Fruit fly (Drosophila melanogaster) Kc167 (cell line): Measurements from ENCODE around the gene CG45072.

Source experiments
- Myc ChIP-seq: fragments of >200 bp; optimal IDR thresholded peaks from 2 replicates; lab custom pipeline; 2017; ENCODE audit warnings: missing external identifiers
- Sin3A ChIP-seq: fragments of >200 bp; optimal IDR thresholded peaks from 2 replicates; lab custom pipeline; 2018; ENCODE audit warnings: missing external identifiers
- h ChIP-seq: fragments of >200 bp; optimal IDR thresholded peaks from 3 replicates; lab custom pipeline; 2018; ENCODE audit warnings: missing external identifiers
- insv ChIP-seq: fragments of >200 bp; optimal IDR thresholded peaks from 3 replicates; lab custom pipeline; 2018; ENCODE audit warnings: missing external identifiers
- psq ChIP-seq: fragments of >200 bp; optimal IDR thresholded peaks from 2 replicates; lab custom pipeline; 2017; ENCODE audit warnings: missing external identifiers
- ttk ChIP-seq: sonication (Bioruptor generic); optimal IDR thresholded peaks from 2 replicates; lab custom pipeline; 2017; ENCODE audit warnings: missing external identifiers

DNA sequence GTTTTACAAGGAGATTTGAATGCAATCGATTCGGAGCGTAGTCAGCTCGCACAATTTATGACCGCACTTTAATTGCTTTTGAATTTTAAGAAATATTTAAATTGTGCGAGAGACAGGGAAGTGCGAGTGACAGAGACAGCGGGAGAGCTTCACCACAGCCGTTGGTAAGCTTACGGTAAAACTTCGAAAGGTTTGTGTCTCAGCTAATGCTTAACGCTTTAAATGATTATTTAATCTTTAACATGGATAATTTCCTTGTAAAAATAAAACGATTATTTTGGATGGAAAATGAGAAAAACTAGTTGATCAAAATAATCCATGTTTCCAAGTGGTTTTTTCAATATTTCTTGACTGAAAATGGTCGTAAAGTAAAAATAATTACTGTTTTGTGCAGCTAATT lies 27.5 kb upstream of the CG45072 start:
- TF ChIP-seq ttk (lab: Kevin White, UChicago) (no peak), insv (lab: Kevin White, UChicago) (no peak), psq (lab: Kevin White, UChicago) (no peak), Myc (lab: Kevin White, UChicago) (no peak), h (no peak), Sin3A (lab: Kevin White, UChicago) (no peak)
